Worm (Caenorhabditis elegans) whole organism, L4/young adult: Measurements from ENCODE around the gene F32E10.9.
A peak's percentile ranks its signal among the peaks of the same experiment; 100 is the strongest.

Experiments
- W03F9.2 ChIP-seq: fragments of 150-350 bp; optimal IDR thresholded peaks from 2 replicates; lab custom pipeline; 2014; ENCODE audit warnings: missing biosample characterization, missing genetic modification characterization
- dao-5 ChIP-seq: sonication (generic microtip); optimal IDR thresholded peaks from 2 replicates; lab custom pipeline; 2016; ENCODE audit warnings: missing genotype, missing genetic modification characterization, moderate library complexity, missing compliant biosample characterization
- him-1 ChIP-seq: sonication (generic microtip); optimal IDR thresholded peaks from 2 replicates; lab custom pipeline; 2016; ENCODE audit warnings: missing genotype, missing genetic modification reagents, missing genetic modification characterization, missing compliant biosample characterization

F32E10.9 gene

DNA sequence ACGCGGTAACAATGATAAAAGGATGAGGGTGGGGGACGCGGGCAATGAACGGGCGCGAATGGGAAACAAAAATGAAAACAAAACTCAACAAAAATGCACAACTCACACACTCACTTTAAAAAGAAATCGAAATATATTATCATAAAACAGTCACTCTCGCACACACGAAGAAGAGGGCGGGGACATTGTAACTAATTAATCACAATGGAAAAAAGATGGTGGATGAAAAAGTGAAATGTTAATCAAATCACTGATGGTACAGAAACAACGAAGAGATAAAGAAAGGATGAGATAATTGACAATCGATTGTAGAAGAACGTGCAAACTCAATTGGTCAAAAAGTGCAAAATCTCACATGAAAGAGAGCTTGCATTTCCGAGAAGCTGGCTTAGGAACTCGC lies 4.5 kb downstream of the F32E10.9 start:
- TF ChIP-seq him-1 (no peak), dao-5 (tag; lab: Kevin White, UChicago) (no peak), W03F9.2 (tag; lab: Kevin White, UChicago) (no peak)

DNA sequence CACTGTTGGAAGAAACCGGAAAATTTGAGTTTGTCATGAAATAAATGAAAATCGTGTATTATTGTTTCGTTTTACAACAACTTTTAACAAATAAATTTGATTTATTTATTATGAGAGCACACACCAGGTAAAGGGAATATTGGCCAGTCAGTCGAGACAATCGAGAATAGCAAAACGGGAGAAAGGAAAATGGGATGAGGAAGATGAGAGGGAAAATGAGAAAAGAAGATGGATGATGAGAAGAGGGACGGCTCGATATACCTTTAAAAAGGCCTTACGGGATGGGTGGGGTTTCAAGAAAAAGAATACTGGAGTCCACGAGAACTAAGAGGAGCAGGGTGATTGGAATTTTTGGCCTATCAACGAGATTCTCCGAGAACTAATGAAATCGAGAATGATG lies 5.1 kb downstream of the F32E10.9 start:
- TF ChIP-seq dao-5 (tag; lab: Kevin White, UChicago) (no peak), W03F9.2 (tag; lab: Kevin White, UChicago) (no peak), him-1 (no peak)

DNA sequence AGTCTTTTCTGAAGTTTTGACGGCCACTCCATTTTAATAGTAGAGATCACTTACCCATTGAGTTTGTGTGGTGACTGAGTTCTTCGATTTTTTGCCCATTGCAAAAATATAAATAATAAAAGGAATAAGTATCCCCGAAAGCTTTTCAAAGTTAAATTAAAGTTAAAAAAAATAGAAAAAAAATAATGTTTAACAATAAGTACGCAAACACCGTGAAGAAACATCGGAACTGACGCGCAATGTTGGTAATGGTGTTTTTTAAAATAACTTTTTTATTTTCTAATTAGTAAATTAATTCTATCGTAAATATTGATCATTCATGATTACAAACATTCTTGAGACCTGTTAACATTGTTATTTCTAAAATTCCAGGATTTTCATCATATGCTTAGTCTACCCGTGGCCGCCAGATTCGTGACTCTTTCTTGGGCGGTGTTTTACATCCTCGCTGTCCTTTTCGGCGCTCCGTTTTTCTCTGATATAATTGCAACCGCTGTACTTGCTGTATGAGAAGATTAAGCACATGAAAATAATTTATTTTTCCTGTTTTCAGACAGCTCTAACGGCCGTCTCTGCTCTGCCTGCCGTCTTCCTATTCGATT lies 7.4 kb downstream of the F32E10.9 start, which contains the start of the genes F49E8.7, F49E8.8 and nprl-2:
TSS of gene F49E8.7 (minus strand) at position 101 of the 602 bp plus-strand sequence.
TSS of gene F49E8.8 (plus strand) at position 373 of the 602 bp plus-strand sequence.
TSS of gene nprl-2 (plus strand) at position 552 of the 602 bp plus-strand sequence.
- TF ChIP-seq dao-5 (tag; lab: Kevin White, UChicago) (no peak), him-1 (no peak), W03F9.2 (tag; lab: Kevin White, UChicago) (no peak)

DNA sequence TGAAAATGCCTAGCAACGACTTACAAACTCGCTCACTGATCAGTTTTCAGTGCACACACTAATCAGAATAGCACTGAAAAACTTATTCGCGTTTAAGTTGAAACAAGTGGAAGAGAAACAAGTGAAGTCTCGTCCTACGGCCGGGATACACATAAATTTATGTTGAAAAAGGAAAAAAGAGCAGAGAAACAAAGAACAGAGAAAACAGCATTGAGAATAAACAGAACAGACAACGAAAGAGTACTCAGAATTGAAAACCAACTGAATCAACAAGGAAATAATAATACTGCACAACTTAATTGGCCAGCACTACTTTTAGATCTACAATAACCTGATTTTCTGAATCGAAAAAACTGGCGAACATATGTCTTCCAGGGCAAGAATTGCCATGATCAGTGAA lies 9.4 kb downstream of the F32E10.9 start, which contains the start of gene F49E8.6:
TSS of gene F49E8.6 (minus strand) at position 317 of the 400 bp plus-strand sequence.
- TF ChIP-seq W03F9.2 (tag; lab: Kevin White, UChicago) (no peak), him-1 (no peak), dao-5 (tag; lab: Kevin White, UChicago) (no peak)

DNA sequence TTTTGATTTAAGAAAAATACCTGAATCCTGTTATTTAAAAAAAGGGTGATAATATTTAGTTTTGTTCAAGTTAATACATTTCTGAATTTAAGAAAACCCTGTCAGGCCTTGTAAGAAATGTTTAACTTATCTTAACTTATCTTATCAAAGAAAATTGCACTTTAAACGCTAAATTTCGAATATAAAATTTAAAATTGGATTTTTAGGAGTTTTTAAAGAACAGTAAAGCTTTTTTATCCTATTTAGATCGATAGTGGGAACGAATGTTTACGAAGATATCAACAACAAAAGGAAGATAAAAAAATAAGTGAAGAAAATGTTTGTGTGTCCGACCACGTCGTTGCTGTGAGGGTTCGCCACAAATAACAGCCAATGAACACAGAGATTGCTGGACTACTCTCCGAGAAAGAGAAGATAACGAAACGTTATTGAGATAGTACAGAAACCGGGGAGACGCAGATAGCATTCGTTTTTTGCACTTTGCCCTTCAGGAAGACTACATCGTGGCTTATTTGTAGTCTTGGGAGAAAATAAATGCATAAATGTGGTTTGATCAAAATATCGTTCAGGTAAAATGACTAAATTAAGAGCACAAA lies 10.7 kb downstream of the F32E10.9 start, which contains the start of gene dif-1:
TSS of gene dif-1 (minus strand) at position 51 of the 596 bp plus-strand sequence.
- TF ChIP-seq dao-5 (tag; lab: Kevin White, UChicago) (no peak), W03F9.2 (tag; lab: Kevin White, UChicago) (peak; percentile 52)

DNA sequence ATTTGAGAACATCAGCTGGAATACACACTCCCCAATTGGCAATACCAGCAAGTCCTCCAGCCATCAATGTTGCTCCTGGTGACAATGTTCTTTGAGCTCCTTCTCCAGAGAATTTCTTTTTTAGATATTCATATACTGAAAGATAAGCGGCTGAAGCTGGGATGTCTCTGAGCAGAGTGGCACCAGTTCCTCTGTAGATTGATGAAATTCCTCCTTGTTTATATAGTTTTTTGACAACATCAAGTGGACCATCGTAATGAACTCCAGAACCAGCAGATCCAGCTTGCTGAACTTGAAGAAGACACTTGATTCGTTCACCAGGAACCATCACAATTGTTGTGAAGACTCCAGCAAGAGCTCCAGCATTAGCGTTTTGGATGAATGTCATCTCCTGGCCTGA lies 11.7 kb downstream of the F32E10.9 start:
- TF ChIP-seq dao-5 (tag; lab: Kevin White, UChicago) = no peak
- TF ChIP-seq W03F9.2 (tag; lab: Kevin White, UChicago) = no peak
- TF ChIP-seq him-1 = no peak

DNA sequence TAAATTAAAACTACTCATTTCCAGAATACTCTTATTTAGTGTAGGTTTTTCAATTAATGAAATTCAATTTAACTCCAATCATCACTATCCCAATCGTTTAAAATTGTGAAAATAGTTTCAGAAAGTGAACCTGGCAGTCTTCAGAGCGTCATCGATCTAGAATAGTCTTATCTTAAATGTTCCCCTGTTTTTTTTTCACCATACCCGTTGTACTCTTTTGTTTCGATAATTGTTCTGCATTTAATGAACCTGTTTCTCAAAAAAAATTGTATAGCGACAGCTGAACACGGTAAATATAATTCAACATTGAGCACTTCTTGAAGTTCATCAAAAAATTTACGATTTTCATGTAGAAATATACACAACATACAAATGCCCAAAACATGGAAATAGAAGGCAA lies 12.5 kb downstream of the F32E10.9 start:
- TF ChIP-seq dao-5 (tag; lab: Kevin White, UChicago) (no peak), W03F9.2 (tag; lab: Kevin White, UChicago) (no peak), him-1 (no peak)

DNA sequence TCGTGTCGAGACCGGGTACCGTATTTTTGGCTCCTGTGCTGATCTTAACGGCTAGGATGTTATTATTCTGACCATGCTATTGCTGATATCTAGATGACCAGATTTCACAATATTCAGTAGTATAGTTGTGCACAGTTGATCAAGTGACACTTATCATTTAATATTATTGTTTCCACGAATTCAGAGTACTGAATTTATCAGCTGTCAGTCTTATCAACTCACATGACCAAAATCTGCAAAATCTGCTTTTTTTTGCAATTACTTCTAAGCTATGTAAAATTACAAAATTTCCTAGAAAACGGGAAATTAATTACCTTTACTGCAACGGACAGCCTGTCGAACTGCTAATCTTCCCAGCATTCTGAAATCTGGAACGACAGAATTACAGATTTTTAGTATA lies 13.3 kb downstream of the F32E10.9 start, which contains the start of gene pam-1:
TSS of gene pam-1 (minus strand) at position 368 of the 400 bp plus-strand sequence.
- TF ChIP-seq dao-5 (tag; lab: Kevin White, UChicago) (no peak), him-1 (no peak), W03F9.2 (tag; lab: Kevin White, UChicago) (no peak)

DNA sequence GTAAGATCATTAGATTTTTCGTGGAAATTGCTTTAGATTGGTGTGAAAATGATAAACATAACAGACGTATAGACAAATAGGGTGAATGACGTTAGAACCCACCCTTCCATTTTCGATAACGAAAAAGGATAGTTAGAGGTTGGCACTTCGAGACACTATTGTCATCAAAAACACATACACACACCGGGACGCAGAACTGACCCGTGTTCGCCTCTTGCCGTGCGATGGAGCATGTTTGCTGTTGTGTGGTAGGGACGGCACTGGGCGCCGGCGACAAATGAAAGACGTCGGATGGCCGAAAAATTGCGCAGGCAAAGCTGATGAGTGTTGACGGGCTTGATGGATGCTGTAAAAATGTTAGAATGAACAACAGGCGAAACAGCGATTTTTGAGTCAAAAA lies 13.9 kb downstream of the F32E10.9 start:
- no peak for TF ChIP-seq him-1
- no peak for TF ChIP-seq dao-5 (tag; lab: Kevin White, UChicago)
- TF ChIP-seq W03F9.2 (tag; lab: Kevin White, UChicago) = peak; percentile 9

DNA sequence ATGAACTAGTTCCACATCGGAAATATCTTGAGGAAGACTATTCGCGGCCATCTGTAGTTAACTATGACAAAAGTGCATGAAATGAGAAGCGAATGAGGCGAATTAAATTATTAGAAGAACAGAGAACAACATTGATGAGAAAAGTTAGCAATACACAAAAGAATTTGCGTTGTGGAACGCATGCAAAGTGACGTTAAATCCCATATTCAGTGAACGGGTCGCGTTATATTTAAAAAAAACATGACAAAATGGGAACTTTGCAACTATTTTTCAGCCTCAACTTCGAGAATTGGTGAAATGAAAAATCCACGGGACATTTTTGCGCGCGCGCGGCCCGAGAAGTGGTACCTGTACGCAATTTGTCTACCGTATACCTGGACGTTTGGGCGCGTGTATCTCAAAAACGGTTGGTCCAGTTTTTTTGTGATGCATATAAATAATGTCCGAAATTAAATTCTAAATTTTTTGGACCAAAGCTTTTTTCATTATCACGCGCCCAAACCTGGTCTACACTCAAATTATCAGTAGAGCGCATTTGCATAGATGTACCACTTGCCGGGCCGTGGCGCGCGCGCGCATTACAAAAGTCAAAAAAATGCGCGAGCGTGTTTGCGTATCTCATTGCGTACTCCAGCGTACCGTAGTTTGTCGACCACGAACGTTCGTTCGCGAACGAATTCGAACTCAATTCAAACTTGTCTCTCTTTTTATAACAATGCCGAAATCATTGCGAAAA lies 15.7 kb downstream of the F32E10.9 start, which contains the start of the genes cdd-2 and oef-1:
TSS of gene cdd-2 (minus strand) at position 51 of the 736 bp plus-strand sequence.
TSS of gene oef-1 (plus strand) at position 575 of the 736 bp plus-strand sequence.
- no peak for TF ChIP-seq dao-5 (tag; lab: Kevin White, UChicago)
- no peak for TF ChIP-seq him-1
- no peak for TF ChIP-seq W03F9.2 (tag; lab: Kevin White, UChicago)

DNA sequence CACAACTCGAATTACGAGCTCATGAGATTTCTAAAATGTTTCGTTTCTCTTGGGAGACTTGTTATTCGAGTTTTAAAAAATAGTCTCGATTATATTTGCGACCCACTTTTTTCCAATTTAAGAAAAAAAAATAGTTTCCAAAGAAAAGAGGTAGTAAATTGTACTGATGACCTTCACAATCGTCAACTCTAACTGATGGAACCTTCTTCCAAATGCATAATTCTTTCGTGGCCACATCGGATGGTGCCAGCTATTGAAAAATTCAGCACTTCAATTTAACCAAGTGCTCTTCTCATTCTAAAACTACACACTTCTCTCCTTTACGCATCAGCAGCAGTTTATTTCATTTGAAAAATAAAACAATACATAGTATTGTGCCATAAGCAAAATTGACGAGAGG lies 20.1 kb downstream of the F32E10.9 start:
- TF ChIP-seq dao-5 (tag; lab: Kevin White, UChicago) (no peak), W03F9.2 (tag; lab: Kevin White, UChicago) (no peak), him-1 (no peak)

DNA sequence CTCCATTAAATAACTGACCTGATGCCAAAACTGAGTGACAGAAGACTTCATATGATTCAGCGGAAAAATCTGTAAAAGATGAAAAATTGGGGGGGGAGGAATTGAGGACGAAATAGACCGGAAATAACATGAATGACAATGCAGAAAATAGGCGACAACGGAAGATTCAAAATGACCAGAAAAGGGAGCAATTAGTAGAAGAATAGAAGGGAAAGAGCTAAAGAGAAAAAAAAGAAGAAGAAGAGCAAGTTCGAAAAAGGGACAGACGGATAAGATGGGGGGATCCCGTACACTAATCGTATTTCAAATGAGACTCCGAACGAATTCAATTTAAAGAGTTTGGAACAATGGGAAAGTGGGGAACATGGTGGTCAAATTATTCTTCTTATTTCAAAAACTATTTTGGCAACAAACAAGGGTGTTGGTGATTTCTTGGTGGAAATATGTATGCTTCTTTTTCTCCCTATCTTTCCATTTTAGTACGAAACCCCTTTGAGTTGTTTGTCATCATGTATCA lies 21.2 kb downstream of the F32E10.9 start, which contains the start of gene R05G6.10:
TSS of gene R05G6.10 (minus strand) at position 51 of the 517 bp plus-strand sequence.
- TF ChIP-seq him-1 (no peak), W03F9.2 (tag; lab: Kevin White, UChicago) (no peak), dao-5 (tag; lab: Kevin White, UChicago) (no peak)

DNA sequence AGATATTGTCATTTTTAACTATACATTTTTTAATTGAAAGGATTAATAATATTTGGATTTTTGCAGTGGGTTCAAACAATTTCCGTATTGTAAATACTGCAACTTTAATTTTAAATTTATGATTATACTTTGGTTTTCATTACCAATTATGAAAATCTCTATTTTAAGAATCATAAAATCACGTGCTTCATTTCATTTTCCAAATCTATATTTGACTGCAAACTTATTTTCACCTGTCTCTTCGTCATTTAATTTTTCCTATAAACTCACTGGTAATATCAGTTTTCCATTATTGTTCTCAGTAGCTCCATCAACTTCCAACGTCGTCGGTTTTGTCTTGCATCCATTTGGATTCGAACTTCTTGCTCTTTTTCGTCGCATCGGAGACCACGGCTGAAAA lies 31.4 kb downstream of the F32E10.9 start, which contains the start of gene R05G6.1:
TSS of gene R05G6.1 (plus strand) at position 301 of the 400 bp plus-strand sequence.
- TF ChIP-seq dao-5 (tag; lab: Kevin White, UChicago) = no peak
- TF ChIP-seq him-1 = no peak
